Worm (Caenorhabditis elegans) whole organism, L1 larva: Measurements from ENCODE around the gene str-46.

Source experiments
- C04F5.9 ChIP-seq: sonication (generic microtip); optimal IDR thresholded peaks from 2 replicates; lab custom pipeline; 2016; ENCODE audit warnings: missing genetic modification characterization, missing compliant biosample characterization
- F16B12.6 ChIP-seq: fragments of 150-350 bp; optimal IDR thresholded peaks from 2 replicates; lab custom pipeline; 2014; ENCODE audit warnings: missing biosample characterization, missing genetic modification characterization
- Y116A8C.19 ChIP-seq: sonication (generic microtip); optimal IDR thresholded peaks from 2 replicates; lab custom pipeline; 2016; ENCODE audit warnings: missing compliant biosample characterization, missing genetic modification characterization, borderline replicate concordance
- alr-1 ChIP-seq: fragments of 200-800 bp; sonication (Bioruptor generic); optimal IDR thresholded peaks from 2 replicates; lab custom pipeline; 2018; ENCODE audit warnings: borderline replicate concordance, mild to moderate bottlenecking, missing genetic modification characterization, missing compliant biosample characterization
- ces-1 ChIP-seq: fragments of 150-350 bp; optimal IDR thresholded peaks from 2 replicates; lab custom pipeline; 2014; ENCODE audit warnings: missing biosample characterization, missing genetic modification reagents, missing genetic modification characterization
- dpl-1 ChIP-seq, 3 experiments: fragments of 150-350 bp in 2 of 3; sonication (generic microtip) in 1 of 3; optimal IDR thresholded peaks; 2 replicates each; lab custom pipeline; 2014 to 2017; ENCODE audit warnings: missing biosample characterization in 3 of 3, missing genetic modification characterization in 3 of 3, missing genetic modification reagents in 3 of 3
- efl-1 ChIP-seq, 4 experiments: fragments of 150-350 bp; optimal IDR thresholded peaks in 3 of 4; peaks in 1 of 4; 1 replicate in 1 of 4; 2 replicates in 3 of 4; lab custom pipeline; 2014; ENCODE audit warnings: missing biosample characterization in 2 of 4, missing genetic modification characterization in 2 of 4, missing genetic modification reagents in 2 of 4
- elt-2 ChIP-seq: sonication (generic microtip); optimal IDR thresholded peaks from 2 replicates; lab custom pipeline; 2016; ENCODE audit warnings: missing genetic modification characterization, mild to moderate bottlenecking, inconsistent platforms, missing compliant biosample characterization, missing genetic modification reagents
- ets-5 ChIP-seq: fragments of 200-800 bp; sonication (Bioruptor generic); IDR thresholded peaks from 2 replicates; pipeline ENCODE4 v1.3.6; 2022; ENCODE audit warnings: missing genetic modification characterization, missing compliant biosample characterization
- lin-35 ChIP-seq, 2 experiments: fragments of 150-350 bp; optimal IDR thresholded peaks; 2 replicates each; lab custom pipeline; 2014; ENCODE audit warnings: missing biosample characterization in 2 of 2, missing genetic modification characterization in 2 of 2, missing genetic modification reagents in 2 of 2
- lin-39 ChIP-seq: fragments of 150-350 bp; optimal IDR thresholded peaks from 2 replicates; lab custom pipeline; 2014; ENCODE audit warnings: missing biosample characterization, missing genetic modification reagents, missing genetic modification characterization
- lir-3 ChIP-seq: sonication (generic microtip); optimal IDR thresholded peaks from 2 replicates; lab custom pipeline; 2016; ENCODE audit warnings: mild to moderate bottlenecking, missing genetic modification characterization, moderate library complexity, missing compliant biosample characterization; ENCODE audit not compliant: poor library complexity
- lsy-2 ChIP-seq, 2 experiments: fragments of 150-350 bp; optimal IDR thresholded peaks; 2 replicates each; lab custom pipeline; 2014; ENCODE audit warnings: missing biosample characterization in 2 of 2, missing genetic modification characterization in 2 of 2
- mef-2 ChIP-seq: fragments of 150-350 bp; optimal IDR thresholded peaks from 2 replicates; lab custom pipeline; 2014; ENCODE audit warnings: missing biosample characterization, missing genetic modification characterization
- nhr-11 ChIP-seq: fragments of 150-350 bp; optimal IDR thresholded peaks from 2 replicates; lab custom pipeline; 2014; ENCODE audit warnings: missing biosample characterization, missing genetic modification characterization
- nhr-28 ChIP-seq: fragments of 150-350 bp; optimal IDR thresholded peaks from 2 replicates; lab custom pipeline; 2014; ENCODE audit warnings: missing biosample characterization, missing genetic modification characterization
- nhr-71 ChIP-seq: sonication (generic microtip); optimal IDR thresholded peaks from 2 replicates; lab custom pipeline; 2016; ENCODE audit warnings: mild to moderate bottlenecking, missing genetic modification characterization, moderate library complexity, missing compliant biosample characterization
- tbx-2 ChIP-seq: sonication (generic microtip); optimal IDR thresholded peaks from 2 replicates; lab custom pipeline; 2016; ENCODE audit warnings: missing genetic modification characterization, missing compliant biosample characterization
- tlp-1 ChIP-seq: fragments of 150-350 bp; optimal IDR thresholded peaks from 2 replicates; lab custom pipeline; 2014; ENCODE audit warnings: missing biosample characterization, missing genetic modification characterization
- unc-130 ChIP-seq: fragments of 150-350 bp; optimal IDR thresholded peaks from 2 replicates; lab custom pipeline; 2017; ENCODE audit warnings: missing biosample characterization, missing genetic modification characterization, inconsistent platforms
- unc-30 ChIP-seq: sonication (generic microtip); optimal IDR thresholded peaks from 2 replicates; lab custom pipeline; 2017; ENCODE audit warnings: missing biosample characterization, missing genetic modification characterization
- unc-86 ChIP-seq: sonication (generic microtip); optimal IDR thresholded peaks from 2 replicates; lab custom pipeline; 2016; ENCODE audit warnings: missing genetic modification characterization, missing compliant biosample characterization
- vab-15 ChIP-seq: sonication (generic microtip); optimal IDR thresholded peaks from 2 replicates; lab custom pipeline; 2017; ENCODE audit warnings: missing genotype, mild to moderate bottlenecking, missing genetic modification characterization, missing compliant biosample characterization
- xbp-1 ChIP-seq: sonication (generic microtip); optimal IDR thresholded peaks from 2 replicates; lab custom pipeline; 2016; ENCODE audit warnings: missing genetic modification characterization, missing compliant biosample characterization
- zag-1 ChIP-seq: fragments of 150-350 bp; optimal IDR thresholded peaks from 2 replicates; lab custom pipeline; 2014; ENCODE audit warnings: missing biosample characterization, missing genetic modification characterization
- zip-4 ChIP-seq: fragments of 200-800 bp; sonication (Bioruptor generic); optimal IDR thresholded peaks from 2 replicates; lab custom pipeline; 2018; ENCODE audit warnings: mild to moderate bottlenecking, missing genetic modification characterization, moderate library complexity, missing compliant biosample characterization
- ztf-11 ChIP-seq, 2 experiments: sonication (generic microtip); optimal IDR thresholded peaks; 2 replicates each; lab custom pipeline; 2016 to 2017; ENCODE audit warnings: missing genetic modification characterization in 2 of 2, missing biosample characterization in 1 of 2, missing compliant biosample characterization in 1 of 2

Gene str-46

ce11 chrV:2881016-2881415 lies 18.8 kb downstream of the str-46 start, which contains the start of gene ifc-1:
TSS of gene ifc-1 (plus strand) at chrV:2881393.
- TF ChIP-seq elt-2 (peak; percentile 67), unc-130 (tag; lab: Kevin White, UChicago) (no peak), tbx-2 (no peak), xbp-1 (tag; lab: Kevin White, UChicago) (no peak), efl-1 (optimal IDR thresholded peaks at IDR 0.05; lab: Kevin White, UChicago) (no peak), efl-1 (GFP tag; optimal IDR thresholded peaks at IDR 0.05 in 1 of 2; lab: Kevin White, UChicago) (peak in 1 of 2 experiments; percentile 21), nhr-11 (tag; lab: Kevin White, UChicago) (no peak), unc-30 (tag; lab: Kevin White, UChicago) (no peak), nhr-71 (tag; lab: Kevin White, UChicago) (no peak)
- TF ChIP-seq, all 84 proteins: peak for 2

ce11 chrV:2880356-2880755 lies 19.4 kb downstream of the str-46 start:
- TF ChIP-seq ztf-11 (tag; optimal IDR thresholded peaks at IDR 0.05; lab: Kevin White, UChicago) (no peak), elt-2 (peak; percentile 53)

- TF ChIP-seq ets-5, result no peak
- TF ChIP-seq C04F5.9 (tag; lab: Kevin White, UChicago), result no peak
- no peak for TF ChIP-seq tlp-1
- TF ChIP-seq vab-15 (tag; lab: Kevin White, UChicago), result no peak
- no peak for TF ChIP-seq lsy-2 (tag; optimal IDR thresholded peaks at IDR 0.05; lab: Kevin White, UChicago)
Measured at ce11 chrV:2879801-2880200, 20.0 kb downstream of the str-46 start, which contains the start of gene str-39. TSS of gene str-39 (minus strand) at chrV:2879901.

ce11 chrV:2877509-2877908 lies 22.3 kb downstream of the str-46 start, which contains the start of gene F37B4.10:
TSS of gene F37B4.10 (minus strand) at chrV:2877609.
- TF ChIP-seq lsy-2 (tag; optimal IDR thresholded peaks at IDR 0.05; lab: Kevin White, UChicago) (peak in 1 of 2 experiments; percentile 11), ets-5 (no peak), dpl-1 (GFP tag; optimal IDR thresholded peaks at IDR 0.05; lab: Kevin White, UChicago) (peak in 1 of 3 experiments; percentile 11), lin-35 (GFP tag; optimal IDR thresholded peaks at IDR 0.05; lab: Kevin White, UChicago) (peak; percentile 15 to 22), Y116A8C.19 (tag; lab: Kevin White, UChicago) (no peak), efl-1 (optimal IDR thresholded peaks at IDR 0.05; lab: Kevin White, UChicago) (peak; percentile 8 to 18), efl-1 (GFP tag; optimal IDR thresholded peaks at IDR 0.05 in 1 of 2; lab: Kevin White, UChicago) (no peak)

- TF ChIP-seq efl-1 (optimal IDR thresholded peaks at IDR 0.05; lab: Kevin White, UChicago), result no peak
- peak in 1 of 2 experiments; percentile 15 for TF ChIP-seq efl-1 (GFP tag; optimal IDR thresholded peaks at IDR 0.05 in 1 of 2; lab: Kevin White, UChicago)
- TF ChIP-seq mef-2 (tag; lab: Kevin White, UChicago), result no peak
- no peak for TF ChIP-seq ces-1 (GFP tag; lab: Kevin White, UChicago)
- TF ChIP-seq zip-4 (GFP tag; lab: Kevin White, UChicago), result no peak
- TF ChIP-seq Y116A8C.19 (tag; lab: Kevin White, UChicago), result no peak
- TF ChIP-seq unc-30 (tag; lab: Kevin White, UChicago), result no peak
- no peak for TF ChIP-seq lir-3
Measured at ce11 chrV:2876188-2876831, 23.5 kb downstream of the str-46 start.

- TF ChIP-seq nhr-71 (tag; lab: Kevin White, UChicago) (peak; percentile 10), efl-1 (optimal IDR thresholded peaks at IDR 0.05; lab: Kevin White, UChicago) (no peak), efl-1 (GFP tag; optimal IDR thresholded peaks at IDR 0.05 in 1 of 2; lab: Kevin White, UChicago) (peak in 1 of 2 experiments; percentile 22), alr-1 (no peak), elt-2 (peak; percentile 50)
Measured at ce11 chrV:2875422-2875821, 24.3 kb downstream of the str-46 start, which contains the start of gene folt-2. TSS of gene folt-2 (minus strand) at chrV:2875600.

ce11 chrV:2872947-2873346 lies 26.8 kb downstream of the str-46 start:
- TF ChIP-seq nhr-28 (tag; lab: Kevin White, UChicago) (no peak), unc-86 (tag; lab: Kevin White, UChicago) (no peak), lin-35 (GFP tag; optimal IDR thresholded peaks at IDR 0.05; lab: Kevin White, UChicago) (no peak), unc-130 (tag; lab: Kevin White, UChicago) (no peak), F16B12.6 (no peak), lin-39 (no peak), zag-1 (tag; lab: Kevin White, UChicago) (no peak)
